Worm (Caenorhabditis elegans) whole organism, mixed stage, embryonic: ENCODE results near the gene spe-42.

Source experiments
- bed-3 ChIP-seq: fragments of 200-800 bp; sonication (Bioruptor generic); optimal IDR thresholded peaks from 3 replicates; lab custom pipeline; 2018; ENCODE audit warnings: mild to moderate bottlenecking, missing genetic modification characterization, moderate library complexity, missing compliant biosample characterization
- elt-3 ChIP-seq: fragments of 150-350 bp; optimal IDR thresholded peaks from 2 replicates; lab custom pipeline; 2014; ENCODE audit warnings: missing biosample characterization, missing genetic modification characterization
- pha-4 ChIP-seq: fragments of 150-350 bp; optimal IDR thresholded peaks from 2 replicates; lab custom pipeline; 2018; ENCODE audit warnings: missing biosample characterization, missing genetic modification reagents, missing genetic modification characterization
- snpc-4 ChIP-seq: fragments of 150-350 bp; optimal IDR thresholded peaks from 2 replicates; lab custom pipeline; 2014; ENCODE audit warnings: missing biosample characterization, missing genetic modification characterization
- ztf-11 ChIP-seq: fragments of 150-350 bp; optimal IDR thresholded peaks from 2 replicates; lab custom pipeline; 2014; ENCODE audit warnings: missing biosample characterization, missing genetic modification characterization

- TF ChIP-seq ztf-11 (tag; lab: Kevin White, UChicago): no peak
- TF ChIP-seq elt-3: no peak
- no peak for TF ChIP-seq pha-4
- no peak for TF ChIP-seq snpc-4 (tag; lab: Kevin White, UChicago)
- no peak for TF ChIP-seq bed-3 (GFP tag; lab: Kevin White, UChicago)
Measured at ce11 chrV:11706353-11706752, 30.4 kb downstream of the spe-42 start.
